Fruit fly (Drosophila melanogaster) whole organism, embryonic: ENCODE data around the gene Vlet.

Experiments used
- Atf6 ChIP-seq: fragments of 200-800 bp; sonication (Bioruptor generic); IDR thresholded peaks from 2 replicates; pipeline ENCODE4 v1.3.6; 2022; ENCODE audit warnings: missing biosample characterization, missing genetic modification characterization
- CG10267 ChIP-seq: fragments of 200-800 bp; sonication (Bioruptor generic); optimal IDR thresholded peaks from 2 replicates; lab custom pipeline; 2018; ENCODE audit warnings: missing biosample characterization, mild to moderate bottlenecking, missing genetic modification characterization, moderate library complexity
- CG11247 ChIP-seq: fragments of 200-800 bp; sonication (Bioruptor generic); IDR thresholded peaks from 2 replicates; pipeline ENCODE4 v1.3.6; 2022; ENCODE audit warnings: missing biosample characterization, missing genetic modification characterization
- CG11398 ChIP-seq: fragments of 200-800 bp; sonication (Bioruptor generic); optimal IDR thresholded peaks from 2 replicates; lab custom pipeline; 2016; ENCODE audit warnings: missing biosample characterization, missing genetic modification characterization
- CG12659 ChIP-seq: fragments of 200-800 bp; sonication (Bioruptor generic); optimal IDR thresholded peaks from 3 replicates; lab custom pipeline; 2017; ENCODE audit warnings: mild to moderate bottlenecking, missing biosample characterization, missing genetic modification reagents, missing genetic modification characterization
- CG12769 ChIP-seq: fragments of 200-800 bp; sonication (Bioruptor generic); optimal IDR thresholded peaks from 2 replicates; lab custom pipeline; 2019; ENCODE audit warnings: missing biosample characterization, mild to moderate bottlenecking, missing genetic modification characterization, moderate library complexity
- CG12942 ChIP-seq: fragments of 200-800 bp; sonication (Bioruptor generic); optimal IDR thresholded peaks from 3 replicates; lab custom pipeline; 2016; ENCODE audit warnings: missing biosample characterization, missing genetic modification characterization
- CG15514 ChIP-seq: fragments of 200-800 bp; sonication (Bioruptor generic); optimal IDR thresholded peaks from 3 replicates; lab custom pipeline; 2017; ENCODE audit warnings: missing biosample characterization, missing genetic modification characterization, mild to moderate bottlenecking, moderate library complexity, missing genetic modification reagents
- CG2116 ChIP-seq: fragments of 200-800 bp; sonication (Bioruptor generic); optimal IDR thresholded peaks from 3 replicates; lab custom pipeline; 2018; ENCODE audit warnings: missing biosample characterization, mild to moderate bottlenecking, missing genetic modification characterization
- CG3995 ChIP-seq: fragments of 200-800 bp; sonication (Bioruptor generic); optimal IDR thresholded peaks from 3 replicates; lab custom pipeline; 2016; ENCODE audit warnings: missing biosample characterization, missing genetic modification characterization
- CG4617 ChIP-seq: fragments of 200-800 bp; sonication (Bioruptor generic); optimal IDR thresholded peaks from 3 replicates; lab custom pipeline; 2016; ENCODE audit warnings: missing biosample characterization, missing genetic modification characterization, borderline replicate concordance
- CG5245 ChIP-seq: fragments of 200-800 bp; sonication (Bioruptor generic); optimal IDR thresholded peaks from 3 replicates; lab custom pipeline; 2016; ENCODE audit warnings: missing biosample characterization, missing genetic modification characterization
- CG6254 ChIP-seq: fragments of 200-800 bp; sonication (Bioruptor generic); optimal IDR thresholded peaks from 3 replicates; lab custom pipeline; 2017; ENCODE audit warnings: mild to moderate bottlenecking, missing biosample characterization, missing genetic modification reagents, missing genetic modification characterization
- CG6791 ChIP-seq: fragments of 200-800 bp; sonication (Bioruptor generic); IDR thresholded peaks from 3 replicates; pipeline ENCODE4 v1.3.6; 2022; ENCODE audit warnings: missing biosample characterization, missing genetic modification characterization; ENCODE audit not compliant: partially characterized antibody
- CG8478 ChIP-seq: fragments of >200 bp; optimal IDR thresholded peaks from 2 replicates; lab custom pipeline; 2018
- CG8944 ChIP-seq: fragments of 200-800 bp; sonication (Bioruptor generic); optimal IDR thresholded peaks from 3 replicates; lab custom pipeline; 2016; ENCODE audit warnings: missing biosample characterization, missing genetic modification characterization
- CG9932 ChIP-seq: fragments of 200-800 bp; sonication (Bioruptor generic); IDR thresholded peaks from 2 replicates; pipeline ENCODE4 v1.3.6; 2022; ENCODE audit warnings: missing biosample characterization, missing genetic modification characterization
- E2f2 ChIP-seq: fragments of 200-800 bp; sonication (Bioruptor generic); IDR thresholded peaks from 2 replicates; pipeline ENCODE4 v1.3.6; 2022; ENCODE audit warnings: missing biosample characterization, missing genetic modification characterization
- HLHmδ ChIP-seq: fragments of 200-800 bp; sonication (Bioruptor generic); optimal IDR thresholded peaks from 2 replicates; lab custom pipeline; 2018; ENCODE audit warnings: missing biosample characterization, mild to moderate bottlenecking, missing genetic modification characterization, moderate library complexity
- Hsf ChIP-seq: fragments of 200-800 bp; sonication (Bioruptor generic); optimal IDR thresholded peaks from 3 replicates; lab custom pipeline; 2016; ENCODE audit warnings: missing biosample characterization, missing genetic modification characterization
- Spps ChIP-seq: fragments of 200-800 bp; sonication (Bioruptor generic); optimal IDR thresholded peaks from 2 replicates; lab custom pipeline; 2018; ENCODE audit warnings: missing biosample characterization, mild to moderate bottlenecking, missing genetic modification characterization
- Usf ChIP-seq: fragments of 200-800 bp; sonication (Bioruptor generic); optimal IDR thresholded peaks from 2 replicates; lab custom pipeline; 2017; ENCODE audit warnings: missing genotype, missing biosample characterization, missing genetic modification characterization
- Vsx1 ChIP-seq: fragments of 200-800 bp; sonication (Bioruptor generic); optimal IDR thresholded peaks from 2 replicates; lab custom pipeline; 2017; ENCODE audit warnings: missing biosample characterization, mild to moderate bottlenecking, missing genetic modification characterization, missing genetic modification reagents
- ase ChIP-seq: fragments of 200-800 bp; sonication (Bioruptor generic); IDR thresholded peaks from 3 replicates; pipeline ENCODE4 v1.3.6; 2022; ENCODE audit warnings: missing biosample characterization, missing genetic modification characterization
- ash1 ChIP-seq: fragments of 200-800 bp; sonication (Bioruptor generic); optimal IDR thresholded peaks from 2 replicates; lab custom pipeline; 2018; ENCODE audit warnings: missing biosample characterization, mild to moderate bottlenecking, missing genetic modification characterization
- az2 ChIP-seq: fragments of 200-800 bp; sonication (Bioruptor generic); optimal IDR thresholded peaks from 3 replicates; lab custom pipeline; 2016; ENCODE audit warnings: missing biosample characterization, missing genetic modification characterization
- bowl ChIP-seq: fragments of 200-800 bp; sonication (Bioruptor generic); IDR thresholded peaks from 2 replicates; pipeline ENCODE4 v1.3.6; 2022; ENCODE audit warnings: missing biosample characterization, missing genetic modification characterization
- cas ChIP-seq: fragments of 200-800 bp; sonication (Bioruptor generic); IDR thresholded peaks from 2 replicates; pipeline ENCODE4 v1.3.6; 2022; ENCODE audit warnings: missing biosample characterization, missing genetic modification characterization
- chinmo ChIP-seq: fragments of 200-800 bp; sonication (Bioruptor generic); IDR thresholded peaks from 4 replicates; pipeline ENCODE4 v1.3.6; 2022; ENCODE audit warnings: missing biosample characterization, missing genetic modification characterization; ENCODE audit not compliant: partially characterized antibody
- cwo ChIP-seq: fragments of 200-800 bp; sonication (Bioruptor generic); optimal IDR thresholded peaks from 3 replicates; lab custom pipeline; 2017; ENCODE audit warnings: missing biosample characterization, missing genetic modification characterization, mild to moderate bottlenecking, moderate library complexity, missing genetic modification reagents
- dm ChIP-seq: fragments of 200-800 bp; sonication (Bioruptor generic); optimal IDR thresholded peaks from 3 replicates; lab custom pipeline; 2016; ENCODE audit warnings: missing biosample characterization, missing genetic modification characterization
- dmrt11E ChIP-seq: fragments of 200-800 bp; sonication (Bioruptor generic); optimal IDR thresholded peaks from 3 replicates; lab custom pipeline; 2018; ENCODE audit warnings: missing biosample characterization, mild to moderate bottlenecking, missing genetic modification characterization, moderate library complexity
- en ChIP-seq: fragments of 200-800 bp; sonication (Bioruptor generic); optimal IDR thresholded peaks from 2 replicates; lab custom pipeline; 2016; ENCODE audit warnings: missing biosample characterization, missing genetic modification characterization
- ewg ChIP-seq: fragments of 200-800 bp; sonication (Bioruptor generic); optimal IDR thresholded peaks from 3 replicates; lab custom pipeline; 2017; ENCODE audit warnings: mild to moderate bottlenecking, missing biosample characterization, missing genetic modification reagents, missing genetic modification characterization
- ftz-f1 ChIP-seq: fragments of 200-800 bp; sonication (Bioruptor generic); optimal IDR thresholded peaks from 2 replicates; lab custom pipeline; 2016; ENCODE audit warnings: missing biosample characterization, missing genetic modification characterization
- luna ChIP-seq: fragments of 200-800 bp; sonication (Bioruptor generic); optimal IDR thresholded peaks from 2 replicates; lab custom pipeline; 2016; ENCODE audit warnings: missing biosample characterization, missing genetic modification characterization
- maf-S ChIP-seq: fragments of 200-800 bp; sonication (Bioruptor generic); optimal IDR thresholded peaks from 2 replicates; lab custom pipeline; 2016; ENCODE audit warnings: missing biosample characterization, missing genetic modification characterization
- mirr ChIP-seq: fragments of 200-800 bp; sonication (Bioruptor generic); optimal IDR thresholded peaks from 3 replicates; lab custom pipeline; 2018; ENCODE audit warnings: missing biosample characterization, mild to moderate bottlenecking, missing genetic modification characterization
- odd ChIP-seq: fragments of 200-800 bp; sonication (Bioruptor generic); optimal IDR thresholded peaks from 2 replicates; lab custom pipeline; 2017; ENCODE audit warnings: missing biosample characterization, mild to moderate bottlenecking, missing genetic modification characterization
- pb ChIP-seq: fragments of 200-800 bp; sonication (Bioruptor generic); optimal IDR thresholded peaks from 3 replicates; lab custom pipeline; 2016; ENCODE audit warnings: missing biosample characterization, missing genetic modification characterization
- sima ChIP-seq: fragments of 200-800 bp; sonication (Bioruptor generic); optimal IDR thresholded peaks from 2 replicates; lab custom pipeline; 2016; ENCODE audit warnings: missing biosample characterization, missing genetic modification characterization
- slbo ChIP-seq: fragments of 200-800 bp; sonication (Bioruptor generic); IDR thresholded peaks from 2 replicates; pipeline ENCODE4 v1.3.6; 2022; ENCODE audit warnings: missing biosample characterization, missing genetic modification characterization
- sna ChIP-seq: fragments of 200-800 bp; sonication (Bioruptor generic); IDR thresholded peaks from 2 replicates; pipeline ENCODE4 v1.3.6; 2022; ENCODE audit warnings: missing biosample characterization, missing genetic modification characterization; ENCODE audit not compliant: partially characterized antibody
- so ChIP-seq: fragments of 200-800 bp; sonication (Bioruptor generic); IDR thresholded peaks from 3 replicates; pipeline ENCODE4 v1.3.6; 2022; ENCODE audit warnings: missing biosample characterization, missing genetic modification characterization
- sr ChIP-seq: fragments of 200-800 bp; sonication (Bioruptor generic); IDR thresholded peaks from 3 replicates; pipeline ENCODE4 v1.3.6; 2022; ENCODE audit warnings: missing biosample characterization, missing genetic modification characterization
- tgo ChIP-seq: fragments of 200-800 bp; sonication (Bioruptor generic); IDR thresholded peaks from 3 replicates; pipeline ENCODE4 v1.3.6; 2022; ENCODE audit warnings: missing biosample characterization, missing genetic modification characterization
- vfl ChIP-seq: fragments of 200-800 bp; sonication (Bioruptor generic); optimal IDR thresholded peaks from 2 replicates; lab custom pipeline; 2016; ENCODE audit warnings: missing biosample characterization, missing genetic modification characterization
- zfh1 ChIP-seq: fragments of 200-800 bp; sonication (Bioruptor generic); IDR thresholded peaks from 3 replicates; pipeline ENCODE4 v1.3.6; 2022; ENCODE audit warnings: missing biosample characterization, missing genetic modification characterization

Vlet gene

dm6 chrX:11681558-11682551, 3.5 kb upstream of the Vlet start:
- TF ChIP-seq Vsx1 (GFP tag; lab: Kevin White, UChicago) = peak; percentile 40
- no peak for TF ChIP-seq ash1 (GFP tag; lab: Kevin White, UChicago)
- no peak for TF ChIP-seq sima
- TF ChIP-seq luna (GFP tag; lab: Kevin White, UChicago) = no peak
- peak; percentile 61 for TF ChIP-seq CG12769
- TF ChIP-seq CG6254 (GFP tag; lab: Kevin White, UChicago) = no peak
- peak; percentile 31 for TF ChIP-seq pb (GFP tag; lab: Kevin White, UChicago)
- TF ChIP-seq CG3995 (GFP tag; lab: Kevin White, UChicago) = peak; percentile 49
- no peak for TF ChIP-seq Usf (GFP tag; lab: Kevin White, UChicago)
- TF ChIP-seq mirr (GFP tag; lab: Kevin White, UChicago) = peak; percentile 73
- peak; percentile 75 for TF ChIP-seq CG8478 (lab: Kevin White, UChicago)
- TF ChIP-seq sr (GFP tag; lab: Robert Waterston, UW) = no peak
- TF ChIP-seq cwo (GFP tag; lab: Kevin White, UChicago) = peak; percentile 32
- 0 out of 2 replicates have a peak, but pooled peaks have one; percentile 12 for TF ChIP-seq sna (GFP tag; lab: Robert Waterston, UW)
- TF ChIP-seq ewg (GFP tag; lab: Kevin White, UChicago) = peak; percentile 1
- peak; percentile 45; the same call in 1 of the 3 replicates for TF ChIP-seq CG6791 (GFP tag; lab: Robert Waterston, UW)
- TF ChIP-seq chinmo (GFP tag; lab: Robert Waterston, UW) = peak; percentile 91; the same call in 2 of the 4 replicates
- peak; percentile 66 for TF ChIP-seq HLHmδ (GFP tag; lab: Kevin White, UChicago)
- TF ChIP-seq CG12942 (GFP tag; lab: Kevin White, UChicago) = peak; percentile 64
- no peak for TF ChIP-seq cas
- peak; percentile 19; the same call in 1 of the 3 replicates for TF ChIP-seq tgo (GFP tag; lab: Robert Waterston, UW)
- peak; percentile 88 for TF ChIP-seq E2f2 (GFP tag; lab: Robert Waterston, UW)
- peak; percentile 66 for TF ChIP-seq maf-S (GFP tag; lab: Kevin White, UChicago)
- TF ChIP-seq so = peak; percentile 51; the same call in 1 of the 3 replicates
- no peak for TF ChIP-seq bowl (GFP tag; lab: Robert Waterston, UW)
- TF ChIP-seq en (GFP tag; lab: Kevin White, UChicago) = peak; percentile 14
- TF ChIP-seq Atf6 (GFP tag; lab: Robert Waterston, UW) = peak; percentile 54; the same call in 1 of the 2 replicates
- peak; percentile 84 for TF ChIP-seq CG15514 (GFP tag; lab: Kevin White, UChicago)
- peak; percentile 35 for TF ChIP-seq dm (GFP tag; lab: Kevin White, UChicago)
- peak; percentile 53 for TF ChIP-seq Hsf (GFP tag; lab: Kevin White, UChicago)
- no peak for TF ChIP-seq CG5245 (GFP tag; lab: Kevin White, UChicago)
- peak; percentile 24 for TF ChIP-seq CG4617 (GFP tag; lab: Kevin White, UChicago)
- peak; percentile 79 for TF ChIP-seq CG2116 (GFP tag; lab: Kevin White, UChicago)
- TF ChIP-seq CG8944 (GFP tag; lab: Kevin White, UChicago) = peak; percentile 63
- TF ChIP-seq Spps (tag; lab: Kevin White, UChicago) = no peak
- TF ChIP-seq az2 (GFP tag; lab: Kevin White, UChicago) = peak; percentile 23
- peak; percentile 73 for TF ChIP-seq CG12659
- TF ChIP-seq zfh1 (GFP tag; lab: Robert Waterston, UW) = peak; percentile 42; the same call in 1 of the 3 replicates
- TF ChIP-seq ftz-f1 (GFP tag; lab: Kevin White, UChicago) = peak; percentile 95
- TF ChIP-seq CG10267 (tag; lab: Kevin White, UChicago) = peak; percentile 65
- TF ChIP-seq CG9932 (GFP tag; lab: Robert Waterston, UW) = peak; percentile 75
- peak; percentile 63 for TF ChIP-seq odd
- TF ChIP-seq slbo (GFP tag; lab: Robert Waterston, UW) = peak; percentile 62
- peak; percentile 42; the same call in 1 of the 2 replicates for TF ChIP-seq CG11247
- TF ChIP-seq dmrt11E = peak; percentile 5
- peak; percentile 18 for TF ChIP-seq CG11398 (GFP tag; lab: Kevin White, UChicago)
- TF ChIP-seq ase (GFP tag; lab: Robert Waterston, UW) = no peak; the same call in 2 of the 3 replicates
- peak; percentile 44 for TF ChIP-seq vfl (GFP tag; lab: Kevin White, UChicago)
